Worm (Caenorhabditis elegans): Measurements from ENCODE around the gene F35E8.13.

DNA sequence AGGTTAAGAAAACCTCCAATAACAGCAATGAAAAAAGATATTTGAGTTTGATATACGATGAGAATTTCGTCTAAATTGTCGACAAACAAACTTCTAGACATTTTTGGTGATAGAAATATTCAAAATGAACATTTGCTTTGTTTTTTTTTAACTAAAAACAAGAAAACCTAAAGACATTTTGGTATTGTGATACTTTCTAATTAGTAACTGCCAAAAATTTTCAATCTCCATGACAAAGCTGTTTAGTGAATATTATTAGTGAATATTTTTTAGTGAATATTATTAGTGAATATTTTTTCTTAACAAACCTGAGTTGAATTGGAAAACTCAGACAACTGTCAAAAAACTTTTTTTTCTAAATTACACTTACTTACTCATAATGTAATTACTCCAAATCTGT is 17.2 kb downstream of the F35E8.13 start, which contains the start of gene srw-55:
- TF ChIP-seq flt-1 (GFP tag; IDR thresholded peaks at IDR 0.05) (no peak), klf-2 (GFP tag; conservative IDR thresholded peaks at IDR 0.05) (no peak), ztf-29 (GFP tag; IDR thresholded peaks at IDR 0.05) (no peak)

All from whole organism, midembryonic.